Worm (Caenorhabditis elegans) whole organism, young adult: Measurements from ENCODE around the gene pmk-3.

ENCODE experiments used
- C06A6.2 ChIP-seq: fragments of 200-800 bp; sonication (Bioruptor generic); conservative IDR thresholded peaks from 2 replicates; pipeline ENCODE4 v1.3.6; 2022; ENCODE audit warnings: missing genetic modification characterization, missing compliant biosample characterization
- D2030.7 ChIP-seq: fragments of 200-800 bp; sonication (Bioruptor generic); IDR thresholded peaks from 2 replicates; pipeline ENCODE4 v1.3.6; 2022; ENCODE audit warnings: missing genetic modification reagents, missing genetic modification characterization, missing compliant biosample characterization
- F22D6.2 ChIP-seq: sonication (generic microtip); optimal IDR thresholded peaks from 2 replicates; lab custom pipeline; 2016; ENCODE audit warnings: mild to moderate bottlenecking, missing genetic modification characterization, missing compliant biosample characterization
- F49E8.2 ChIP-seq: sonication (generic microtip); optimal IDR thresholded peaks from 3 replicates; lab custom pipeline; 2017; ENCODE audit warnings: missing genetic modification characterization, mild to moderate bottlenecking, missing compliant biosample characterization, antibody characterized with exemption, moderate library complexity; ENCODE audit not compliant: insufficient read depth
- T26A5.8 ChIP-seq: sonication (generic microtip); optimal IDR thresholded peaks from 2 replicates; lab custom pipeline; 2016; ENCODE audit warnings: missing genetic modification characterization, missing compliant biosample characterization
- Y53G8AR.9 ChIP-seq: fragments of 200-800 bp; sonication (Bioruptor generic); conservative IDR thresholded peaks from 2 replicates; pipeline ENCODE4 v1.3.6; 2022; ENCODE audit warnings: missing genetic modification reagents, missing genetic modification characterization, missing compliant biosample characterization
- Y56A3A.18 ChIP-seq: fragments of 200-800 bp; sonication (Bioruptor generic); IDR thresholded peaks from 2 replicates; pipeline ENCODE4 v1.3.6; 2022; ENCODE audit warnings: missing genetic modification reagents, missing genetic modification characterization, missing compliant biosample characterization
- ama-1 ChIP-seq, 3 experiments: fragments of 150-350 bp in 1 of 3; sonication (generic microtip) in 2 of 3; optimal IDR thresholded peaks; 2 replicates each; lab custom pipeline; 2014 to 2018; ENCODE audit warnings: missing biosample characterization in 2 of 3, missing genetic modification characterization in 2 of 3, missing genetic modification reagents in 2 of 3
- aptf-2 ChIP-seq: fragments of 200-800 bp; sonication (Bioruptor generic); conservative IDR thresholded peaks from 2 replicates; pipeline ENCODE4 v1.3.6; 2022; ENCODE audit warnings: missing genetic modification reagents, missing genetic modification characterization, missing compliant biosample characterization
- ccch-3 ChIP-seq: fragments of 200-800 bp; sonication (Bioruptor generic); optimal IDR thresholded peaks from 2 replicates; lab custom pipeline; 2018; ENCODE audit warnings: mild to moderate bottlenecking, missing genetic modification characterization, missing compliant biosample characterization
- cebp-2 ChIP-seq: fragments of 200-800 bp; sonication (Bioruptor generic); IDR thresholded peaks from 2 replicates; pipeline ENCODE4 v1.3.6; 2022; ENCODE audit warnings: missing genetic modification characterization, missing compliant biosample characterization
- ceh-27 ChIP-seq: fragments of 200-800 bp; sonication (Bioruptor generic); optimal IDR thresholded peaks from 2 replicates; lab custom pipeline; 2018; ENCODE audit warnings: mild to moderate bottlenecking, missing genetic modification characterization, moderate library complexity, missing compliant biosample characterization
- ceh-91 ChIP-seq: fragments of 200-800 bp; sonication (Bioruptor generic); IDR thresholded peaks from 2 replicates; pipeline ENCODE4 v1.3.6; 2022; ENCODE audit warnings: missing genetic modification reagents, missing genetic modification characterization, missing compliant biosample characterization
- dox-1 ChIP-seq: fragments of 200-800 bp; sonication (Bioruptor generic); IDR thresholded peaks from 2 replicates; pipeline ENCODE4 v1.3.6; 2022; ENCODE audit warnings: missing genetic modification reagents, missing genetic modification characterization, missing compliant biosample characterization
- egl-44 ChIP-seq: fragments of 200-800 bp; sonication (Bioruptor generic); IDR thresholded peaks from 2 replicates; pipeline ENCODE4 v1.3.6; 2022; ENCODE audit warnings: missing genetic modification reagents, missing genetic modification characterization, missing compliant biosample characterization
- ekl-4 ChIP-seq: fragments of 200-800 bp; sonication (Bioruptor generic); IDR thresholded peaks from 2 replicates; pipeline ENCODE4 v1.3.6; 2022; ENCODE audit warnings: missing genetic modification reagents, missing genetic modification characterization, missing compliant biosample characterization
- gei-17 ChIP-seq: fragments of 200-800 bp; sonication (Bioruptor generic); optimal IDR thresholded peaks from 2 replicates; lab custom pipeline; 2018; ENCODE audit warnings: mild to moderate bottlenecking, missing genetic modification characterization, missing compliant biosample characterization
- hlh-26 ChIP-seq: fragments of 200-800 bp; sonication (Bioruptor generic); conservative IDR thresholded peaks from 2 replicates; pipeline ENCODE4 v1.3.6; 2022; ENCODE audit warnings: missing genetic modification reagents, missing genetic modification characterization, missing compliant biosample characterization
- lin-26 ChIP-seq: fragments of 200-800 bp; sonication (Bioruptor generic); IDR thresholded peaks from 2 replicates; pipeline ENCODE4 v1.3.6; 2022; ENCODE audit warnings: missing genetic modification reagents, missing genetic modification characterization, missing compliant biosample characterization
- lin-40 ChIP-seq: sonication (generic microtip); optimal IDR thresholded peaks from 2 replicates; lab custom pipeline; 2016; ENCODE audit warnings: missing genetic modification characterization, mild to moderate bottlenecking, missing compliant biosample characterization, missing genotype, missing genetic modification reagents
- madf-6 ChIP-seq: fragments of 200-800 bp; sonication (Bioruptor generic); IDR thresholded peaks from 2 replicates; pipeline ENCODE4 v1.3.6; 2022; ENCODE audit warnings: missing genetic modification reagents, missing genetic modification characterization, missing compliant biosample characterization
- mcd-1 ChIP-seq: fragments of 200-800 bp; sonication (Bioruptor generic); IDR thresholded peaks from 2 replicates; pipeline ENCODE4 v1.3.6; 2022; ENCODE audit warnings: missing genetic modification reagents, missing genetic modification characterization, missing compliant biosample characterization
- nhr-120 ChIP-seq: fragments of 200-800 bp; sonication (Bioruptor generic); IDR thresholded peaks from 2 replicates; pipeline ENCODE4 v1.3.6; 2022; ENCODE audit warnings: missing genetic modification characterization, missing compliant biosample characterization
- nhr-27 ChIP-seq: fragments of 200-800 bp; sonication (Bioruptor generic); optimal IDR thresholded peaks from 2 replicates; lab custom pipeline; 2018; ENCODE audit warnings: mild to moderate bottlenecking, missing genetic modification characterization, moderate library complexity, missing compliant biosample characterization
- nhr-80 ChIP-seq: sonication (generic microtip); optimal IDR thresholded peaks from 2 replicates; lab custom pipeline; 2016; ENCODE audit warnings: missing genetic modification characterization, missing compliant biosample characterization
- rcor-1 ChIP-seq: fragments of 200-800 bp; sonication (Bioruptor generic); IDR thresholded peaks from 2 replicates; pipeline ENCODE4 v1.3.6; 2022; ENCODE audit warnings: missing genetic modification reagents, missing genetic modification characterization, missing compliant biosample characterization
- rec-8 ChIP-seq, 2 experiments: sonication (generic microtip); optimal IDR thresholded peaks; 2 replicates each; lab custom pipeline; 2016; ENCODE audit warnings: mild to moderate bottlenecking in 2 of 2, missing genetic modification characterization in 2 of 2, missing genetic modification reagents in 2 of 2, missing genotype in 2 of 2, missing biosample characterization in 1 of 2, missing compliant biosample characterization in 1 of 2, moderate library complexity in 1 of 2
- snpc-1.3 ChIP-seq: sonication (generic microtip); optimal IDR thresholded peaks from 2 replicates; lab custom pipeline; 2017; ENCODE audit warnings: missing genetic modification characterization, mild to moderate bottlenecking, missing compliant biosample characterization, antibody characterized with exemption, moderate library complexity, missing genotype, missing genetic modification reagents; ENCODE audit not compliant: insufficient read depth
- snpc-3.4 ChIP-seq: sonication (generic microtip); optimal IDR thresholded peaks from 2 replicates; lab custom pipeline; 2017; ENCODE audit warnings: missing genetic modification characterization, mild to moderate bottlenecking, missing compliant biosample characterization, antibody characterized with exemption, moderate library complexity, missing genotype, missing genetic modification reagents
- somi-1 ChIP-seq: fragments of 200-800 bp; sonication (Bioruptor generic); optimal IDR thresholded peaks from 2 replicates; lab custom pipeline; 2018; ENCODE audit warnings: mild to moderate bottlenecking, missing genetic modification characterization, missing compliant biosample characterization
- ztf-18 ChIP-seq: sonication (generic microtip); optimal IDR thresholded peaks from 2 replicates; lab custom pipeline; 2016; ENCODE audit warnings: missing genotype, mild to moderate bottlenecking, missing genetic modification characterization, missing compliant biosample characterization
- ztf-22 ChIP-seq: fragments of 200-800 bp; sonication (Bioruptor generic); optimal IDR thresholded peaks from 2 replicates; lab custom pipeline; 2018; ENCODE audit warnings: mild to moderate bottlenecking, missing genetic modification characterization, moderate library complexity, missing compliant biosample characterization
- ztf-26 ChIP-seq: sonication (generic microtip); optimal IDR thresholded peaks from 2 replicates; lab custom pipeline; 2017; ENCODE audit warnings: missing genetic modification characterization, missing compliant biosample characterization

The pmk-3 gene

ce11 chrIV:8159087-8159486 lies 20.1 kb downstream of the pmk-3 start, which contains the start of gene faah-1:
TSS of gene faah-1 (plus strand) at chrIV:8159387.
- TF ChIP-seq hlh-26 (GFP tag; lab: Robert Waterston, UW) (no peak), madf-6 (GFP tag; lab: Robert Waterston, UW) (no peak), F22D6.2 (tag; lab: Kevin White, UChicago) (no peak), snpc-3.4 (tag; lab: Kevin White, UChicago) (no peak), C06A6.2 (GFP tag; lab: Robert Waterston, UW) (no peak), ama-1 (optimal IDR thresholded peaks at IDR 0.05; lab: Kevin White, UChicago) (no peak), ama-1 (GFP tag; optimal IDR thresholded peaks at IDR 0.05; lab: Kevin White, UChicago) (no peak), ztf-22 (GFP tag; lab: Kevin White, UChicago) (no peak), nhr-120 (GFP tag; lab: Robert Waterston, UW) (no peak), mcd-1 (GFP tag; lab: Robert Waterston, UW) (no peak)

ce11 chrIV:8159995-8160394 lies 21.0 kb downstream of the pmk-3 start:
- TF ChIP-seq snpc-1.3: no peak
- no peak for TF ChIP-seq ccch-3 (GFP tag; lab: Kevin White, UChicago)
- TF ChIP-seq egl-44 (GFP tag; lab: Robert Waterston, UW): no peak
- TF ChIP-seq ztf-26 (tag; lab: Kevin White, UChicago): no peak
- no peak for TF ChIP-seq rec-8 (tag; optimal IDR thresholded peaks at IDR 0.05; lab: Kevin White, UChicago)
- no peak for TF ChIP-seq Y56A3A.18 (GFP tag; lab: Robert Waterston, UW)
- no peak for TF ChIP-seq F49E8.2
- TF ChIP-seq cebp-2 (GFP tag; lab: Robert Waterston, UW): no peak
- TF ChIP-seq snpc-3.4 (tag; lab: Kevin White, UChicago): no peak
- no peak for TF ChIP-seq lin-26 (GFP tag; lab: Robert Waterston, UW)

- TF ChIP-seq ama-1 (optimal IDR thresholded peaks at IDR 0.05; lab: Kevin White, UChicago) (no peak), ama-1 (GFP tag; optimal IDR thresholded peaks at IDR 0.05; lab: Kevin White, UChicago) (no peak), nhr-80 (peak; percentile 41)
Measured at ce11 chrIV:8161774-8162173, 22.8 kb downstream of the pmk-3 start.

- TF ChIP-seq T26A5.8: no peak
- TF ChIP-seq nhr-80: peak; percentile 69
- no peak for TF ChIP-seq F22D6.2 (tag; lab: Kevin White, UChicago)
- no peak for TF ChIP-seq lin-40
- TF ChIP-seq ekl-4 (GFP tag; lab: Robert Waterston, UW): no peak
Measured at ce11 chrIV:8163687-8164086, 24.7 kb downstream of the pmk-3 start, which contains the start of gene clec-51. TSS of gene clec-51 (minus strand) at chrIV:8163800.

- no peak for TF ChIP-seq nhr-27 (tag; lab: Kevin White, UChicago)
- no peak for TF ChIP-seq somi-1
- no peak for TF ChIP-seq lin-26 (GFP tag; lab: Robert Waterston, UW)
- no peak for TF ChIP-seq ceh-27 (GFP tag; lab: Kevin White, UChicago)
- no peak for TF ChIP-seq dox-1 (GFP tag; lab: Robert Waterston, UW)
- TF ChIP-seq madf-6 (GFP tag; lab: Robert Waterston, UW): no peak
- no peak for TF ChIP-seq D2030.7
- TF ChIP-seq gei-17 (GFP tag; lab: Kevin White, UChicago): no peak
- no peak for TF ChIP-seq ztf-18 (tag; lab: Kevin White, UChicago)
- no peak for TF ChIP-seq Y53G8AR.9 (GFP tag; lab: Robert Waterston, UW)
- no peak for TF ChIP-seq ceh-91 (GFP tag; lab: Robert Waterston, UW)
- no peak for TF ChIP-seq rcor-1 (GFP tag; lab: Robert Waterston, UW)
- no peak for TF ChIP-seq aptf-2 (GFP tag; lab: Robert Waterston, UW)
- TF ChIP-seq ztf-26 (tag; lab: Kevin White, UChicago): no peak
Measured at ce11 chrIV:8164515-8164914, 25.5 kb downstream of the pmk-3 start.
